Worm (Caenorhabditis elegans) whole organism, early embryonic: ENCODE results near the gene dur-1.

Experiments
- F13C5.2 ChIP-seq: sonication (generic microtip); optimal IDR thresholded peaks from 2 replicates; lab custom pipeline; 2017; ENCODE audit warnings: mild to moderate bottlenecking, missing genetic modification characterization, inconsistent platforms, missing compliant biosample characterization
- aly-1 ChIP-seq: sonication (generic microtip); optimal IDR thresholded peaks from 2 replicates; lab custom pipeline; 2016; ENCODE audit warnings: missing genetic modification characterization, missing compliant biosample characterization
- ama-1 ChIP-seq: fragments of 150-350 bp; optimal IDR thresholded peaks from 2 replicates; lab custom pipeline; 2014
- ceh-36 ChIP-seq: sonication (generic microtip); optimal IDR thresholded peaks from 2 replicates; lab custom pipeline; 2016; ENCODE audit warnings: missing genetic modification characterization, inconsistent platforms, missing compliant biosample characterization
- ets-7 ChIP-seq: sonication (generic microtip); optimal IDR thresholded peaks from 2 replicates; lab custom pipeline; 2016; ENCODE audit warnings: missing genotype, missing genetic modification characterization, missing compliant biosample characterization
- flt-1 ChIP-seq: fragments of 200-800 bp; sonication (Bioruptor generic); IDR thresholded peaks from 2 replicates; pipeline ENCODE4 v1.3.6; 2022; ENCODE audit warnings: missing genetic modification characterization, missing compliant biosample characterization
- hnd-1 ChIP-seq: sonication (generic microtip); optimal IDR thresholded peaks from 2 replicates; lab custom pipeline; 2016; ENCODE audit warnings: missing genetic modification characterization, missing compliant biosample characterization
- pes-1 ChIP-seq: fragments of 200-800 bp; sonication (Bioruptor generic); IDR thresholded peaks from 2 replicates; pipeline ENCODE4 v1.3.6; 2022; ENCODE audit warnings: missing genetic modification reagents, missing genetic modification characterization, missing compliant biosample characterization
- scrt-1 ChIP-seq: fragments of 200-800 bp; sonication (Bioruptor generic); IDR thresholded peaks from 2 replicates; pipeline ENCODE4 v1.3.6; 2022; ENCODE audit warnings: missing genetic modification characterization, missing compliant biosample characterization
- sea-1 ChIP-seq: fragments of 200-800 bp; sonication (Bioruptor generic); conservative IDR thresholded peaks from 2 replicates; pipeline ENCODE4 v1.3.6; 2022; ENCODE audit warnings: missing genetic modification characterization, missing compliant biosample characterization
- tbx-11 ChIP-seq: fragments of 200-800 bp; sonication (Bioruptor generic); IDR thresholded peaks from 2 replicates; pipeline ENCODE4 v1.3.6; 2022; ENCODE audit warnings: missing genetic modification characterization, missing compliant biosample characterization
- tbx-37 ChIP-seq: fragments of 200-800 bp; sonication (Bioruptor generic); conservative IDR thresholded peaks from 2 replicates; pipeline ENCODE4 v1.3.6; 2022; ENCODE audit warnings: missing genetic modification reagents, missing genetic modification characterization, missing compliant biosample characterization
- tra-4 ChIP-seq: sonication (generic microtip); optimal IDR thresholded peaks from 2 replicates; lab custom pipeline; 2017; ENCODE audit warnings: missing genetic modification characterization, missing compliant biosample characterization

ce11 chrIV:9924419-9924818, 3.6 kb downstream of the dur-1 start:
- no peak for TF ChIP-seq sea-1
- no peak for TF ChIP-seq ama-1 (lab: Kevin White, UChicago)
- no peak for TF ChIP-seq tra-4 (tag; lab: Kevin White, UChicago)
- TF ChIP-seq aly-1 (tag; lab: Kevin White, UChicago): no peak
- no peak for TF ChIP-seq F13C5.2
- TF ChIP-seq tbx-37 (GFP tag; lab: Robert Waterston, UW): no peak
- no peak for TF ChIP-seq hnd-1 (tag; lab: Kevin White, UChicago)
- no peak for TF ChIP-seq pes-1
- no peak for TF ChIP-seq ceh-36 (tag; lab: Kevin White, UChicago)
- no peak for TF ChIP-seq flt-1
- TF ChIP-seq ets-7 (tag; lab: Kevin White, UChicago): no peak
- no peak for TF ChIP-seq scrt-1
- no peak for TF ChIP-seq tbx-11
